Fruit fly (Drosophila melanogaster) whole organism, wandering third instar larva: ENCODE results near the gene CG5149.

Source experiments
- Abd-B ChIP-seq: fragments of >200 bp; optimal IDR thresholded peaks from 2 replicates; lab custom pipeline; 2017; ENCODE audit warnings: missing biosample characterization, missing genetic modification characterization
- CG32264 ChIP-seq: fragments of 200-800 bp; sonication (Bioruptor generic); optimal IDR thresholded peaks from 2 replicates; lab custom pipeline; 2016; ENCODE audit warnings: missing biosample characterization, missing genetic modification characterization
- CG9705 ChIP-seq: fragments of 200-800 bp; sonication (Bioruptor generic); optimal IDR thresholded peaks from 2 replicates; lab custom pipeline; 2018; ENCODE audit warnings: missing biosample characterization, mild to moderate bottlenecking, missing genetic modification characterization
- CrebA ChIP-seq: fragments of 200-800 bp; sonication (Bioruptor generic); optimal IDR thresholded peaks from 2 replicates; lab custom pipeline; 2016; ENCODE audit warnings: missing biosample characterization, mild to moderate bottlenecking, missing genetic modification characterization, borderline replicate concordance
- Dfd ChIP-seq: fragments of >200 bp; optimal IDR thresholded peaks from 2 replicates; lab custom pipeline; 2017; ENCODE audit warnings: missing biosample characterization, missing genetic modification characterization
- Dif ChIP-seq: fragments of 200-275, 200-300 bp; sonication (Bioruptor generic); optimal IDR thresholded peaks from 2 replicates; lab custom pipeline; 2018; ENCODE audit warnings: missing biosample characterization, missing genetic modification characterization; ENCODE audit not compliant: partially characterized antibody
- GATAd ChIP-seq: sonication (Bioruptor generic); optimal IDR thresholded peaks from 2 replicates; lab custom pipeline; 2016; ENCODE audit warnings: missing biosample characterization, missing genetic modification characterization
- HLH106 ChIP-seq: fragments of 200-800 bp; optimal IDR thresholded peaks from 3 replicates; lab custom pipeline; 2019; ENCODE audit warnings: missing biosample characterization, mild to moderate bottlenecking, missing genetic modification characterization, moderate library complexity
- Hnf4 ChIP-seq: fragments of 200-800 bp; sonication (Bioruptor generic); optimal IDR thresholded peaks from 2 replicates; lab custom pipeline; 2016; ENCODE audit warnings: missing biosample characterization, mild to moderate bottlenecking, missing genetic modification characterization
- Hr78 ChIP-seq: fragments of >200 bp; optimal IDR thresholded peaks from 2 replicates; lab custom pipeline; 2017; ENCODE audit warnings: missing biosample characterization, missing genetic modification characterization
- Hr83 ChIP-seq: fragments of 200-300 bp; sonication (Bioruptor generic); optimal IDR thresholded peaks from 2 replicates; lab custom pipeline; 2016; ENCODE audit warnings: missing biosample characterization, mild to moderate bottlenecking, missing genetic modification characterization, moderate library complexity; ENCODE audit not compliant: poor library complexity, severe bottlenecking
- Jra ChIP-seq: sonication (Bioruptor generic); optimal IDR thresholded peaks from 2 replicates; lab custom pipeline; 2016; ENCODE audit warnings: missing biosample characterization, missing genetic modification characterization
- Mio ChIP-seq: sonication (Bioruptor generic); optimal IDR thresholded peaks from 2 replicates; lab custom pipeline; 2016; ENCODE audit warnings: missing biosample characterization, missing genetic modification characterization
- Myc ChIP-seq: fragments of >200 bp; optimal IDR thresholded peaks from 2 replicates; lab custom pipeline; 2017
- N ChIP-seq: fragments of >200 bp; optimal IDR thresholded peaks from 2 replicates; lab custom pipeline; 2018; ENCODE audit warnings: missing biosample characterization, missing external identifiers, missing genetic modification characterization
- OdsH ChIP-seq: fragments of 200-800 bp; sonication (Bioruptor generic); optimal IDR thresholded peaks from 2 replicates; lab custom pipeline; 2016; ENCODE audit warnings: missing biosample characterization, mild to moderate bottlenecking, missing genetic modification characterization
- Rel ChIP-seq, 2 experiments: fragments of 200-800 bp; sonication (Bioruptor generic) in 1 of 2; optimal IDR thresholded peaks; 2 replicates in 1 of 2; 3 replicates in 1 of 2; lab custom pipeline; 2016 to 2019; ENCODE audit warnings: mild to moderate bottlenecking in 2 of 2, missing biosample characterization in 2 of 2, missing genetic modification characterization in 2 of 2, moderate library complexity in 1 of 2
- Sp1 ChIP-seq: fragments of 200-800 bp; sonication (Bioruptor generic); optimal IDR thresholded peaks from 3 replicates; lab custom pipeline; 2019; ENCODE audit warnings: missing biosample characterization, mild to moderate bottlenecking, missing genetic modification characterization, moderate library complexity
- Vsx2 ChIP-seq: fragments of 200-300, 225-300 bp; sonication (Bioruptor generic); optimal IDR thresholded peaks from 2 replicates; lab custom pipeline; 2018; ENCODE audit warnings: missing biosample characterization, missing genetic modification characterization; ENCODE audit not compliant: partially characterized antibody
- br ChIP-seq: fragments of 200-800 bp; sonication (Bioruptor generic); optimal IDR thresholded peaks from 2 replicates; lab custom pipeline; 2016; ENCODE audit warnings: missing biosample characterization, missing genetic modification characterization
- brk ChIP-seq: fragments of 200-800 bp; sonication (Bioruptor generic); optimal IDR thresholded peaks from 2 replicates; lab custom pipeline; 2016; ENCODE audit warnings: missing biosample characterization, mild to moderate bottlenecking, missing genetic modification characterization
- dl ChIP-seq, 2 experiments: fragments of 175-275, 200-275 bp in 1 of 2; fragments of 200-275 bp in 1 of 2; sonication (Bioruptor generic); optimal IDR thresholded peaks; lab custom pipeline; 2018; ENCODE audit warnings: mild to moderate bottlenecking in 2 of 2, missing biosample characterization in 2 of 2, missing genetic modification characterization in 2 of 2, moderate library complexity in 2 of 2; ENCODE audit not compliant: partially characterized antibody in 2 of 2, insufficient read depth in 1 of 2
- dmrt93B ChIP-seq: fragments of 200-800 bp; sonication (Bioruptor generic); optimal IDR thresholded peaks from 2 replicates; lab custom pipeline; 2018; ENCODE audit warnings: missing biosample characterization, mild to moderate bottlenecking, missing genetic modification characterization
- dsf ChIP-seq: sonication (Bioruptor generic); optimal IDR thresholded peaks from 2 replicates; lab custom pipeline; 2016; ENCODE audit warnings: missing biosample characterization, missing genetic modification characterization, borderline replicate concordance
- ey ChIP-seq: fragments of 200-800 bp; sonication (Bioruptor generic); optimal IDR thresholded peaks from 2 replicates; lab custom pipeline; 2016; ENCODE audit warnings: missing biosample characterization, missing genetic modification characterization
- foxo ChIP-seq, 2 experiments: fragments of 200-800 bp; sonication (Bioruptor generic); optimal IDR thresholded peaks; 2 replicates in 1 of 2; 3 replicates in 1 of 2; lab custom pipeline; 2016 to 2017; ENCODE audit warnings: missing biosample characterization in 2 of 2, missing genetic modification characterization in 2 of 2
- fru ChIP-seq: fragments of 200-800 bp; sonication (Bioruptor generic); optimal IDR thresholded peaks from 3 replicates; lab custom pipeline; 2016; ENCODE audit warnings: missing biosample characterization, mild to moderate bottlenecking, missing genetic modification characterization
- h ChIP-seq: fragments of 200-800 bp; sonication (Bioruptor generic); optimal IDR thresholded peaks from 3 replicates; lab custom pipeline; 2016; ENCODE audit warnings: missing biosample characterization, mild to moderate bottlenecking, missing genetic modification characterization
- jim ChIP-seq: fragments of 175-275, 200-325 bp; sonication (Bioruptor generic); optimal IDR thresholded peaks from 2 replicates; lab custom pipeline; 2016; ENCODE audit warnings: missing biosample characterization, mild to moderate bottlenecking, missing genetic modification characterization
- lola ChIP-seq: fragments of >200 bp; optimal IDR thresholded peaks from 2 replicates; lab custom pipeline; 2017; ENCODE audit warnings: missing biosample characterization, missing genetic modification characterization
- pan ChIP-seq: fragments of >200 bp; optimal IDR thresholded peaks from 2 replicates; lab custom pipeline; 2017
- psq ChIP-seq: fragments of 200-800 bp; sonication (Bioruptor generic); optimal IDR thresholded peaks from 3 replicates; lab custom pipeline; 2017; ENCODE audit warnings: missing biosample characterization, mild to moderate bottlenecking, missing genetic modification characterization, moderate library complexity
- rgr ChIP-seq: fragments of 200-800 bp; sonication (Bioruptor generic); optimal IDR thresholded peaks from 3 replicates; lab custom pipeline; 2016; ENCODE audit warnings: missing biosample characterization, mild to moderate bottlenecking, missing genetic modification characterization
- sage ChIP-seq: fragments of 200-800 bp; sonication (Bioruptor generic); optimal IDR thresholded peaks from 2 replicates; lab custom pipeline; 2016; ENCODE audit warnings: missing biosample characterization, mild to moderate bottlenecking, missing genetic modification characterization
- sv ChIP-seq: fragments of 200-800 bp; sonication (Bioruptor generic); optimal IDR thresholded peaks from 3 replicates; lab custom pipeline; 2016; ENCODE audit warnings: missing biosample characterization, missing genetic modification characterization
- tai ChIP-seq: sonication (Bioruptor generic); optimal IDR thresholded peaks from 2 replicates; lab custom pipeline; 2016; ENCODE audit warnings: missing biosample characterization, missing genetic modification characterization
- usp ChIP-seq: fragments of >200 bp; optimal IDR thresholded peaks from 2 replicates; lab custom pipeline; 2017; ENCODE audit warnings: missing biosample characterization, missing genetic modification characterization
- woc ChIP-seq: sonication (Bioruptor generic); optimal IDR thresholded peaks from 2 replicates; lab custom pipeline; 2016; ENCODE audit warnings: missing biosample characterization, mild to moderate bottlenecking, missing genetic modification characterization

CG5149 gene

DNA sequence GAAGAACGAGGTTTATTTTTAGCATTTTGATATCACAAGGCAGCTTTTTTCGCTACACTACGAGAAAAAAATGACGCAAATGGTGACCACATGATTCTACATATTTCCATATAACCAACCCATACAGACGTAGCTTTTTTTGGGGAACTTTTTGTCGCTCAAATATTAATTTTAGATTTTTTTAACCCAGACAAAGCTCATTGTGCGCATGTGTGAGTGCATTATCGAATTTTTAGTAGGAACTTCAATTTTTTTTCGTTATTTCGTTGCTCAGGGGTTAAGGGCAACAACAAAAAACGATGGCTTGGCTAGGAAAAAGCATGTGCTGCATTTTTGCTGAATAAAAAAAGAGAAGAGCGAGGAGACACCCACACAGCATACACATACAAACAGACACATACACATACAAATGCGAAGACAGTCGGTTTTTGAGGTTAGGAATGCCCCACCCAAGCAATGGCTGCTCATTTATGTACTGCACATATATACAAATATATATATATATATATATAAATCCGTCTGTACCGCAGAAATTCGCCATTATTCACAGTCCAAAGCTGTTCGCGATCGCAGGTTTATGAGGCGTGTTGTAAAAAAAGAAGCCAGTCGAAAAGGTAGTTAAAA lies 36.3 kb upstream of the CG5149 start (continued):
- no peak for TF ChIP-seq Abd-B

DNA sequence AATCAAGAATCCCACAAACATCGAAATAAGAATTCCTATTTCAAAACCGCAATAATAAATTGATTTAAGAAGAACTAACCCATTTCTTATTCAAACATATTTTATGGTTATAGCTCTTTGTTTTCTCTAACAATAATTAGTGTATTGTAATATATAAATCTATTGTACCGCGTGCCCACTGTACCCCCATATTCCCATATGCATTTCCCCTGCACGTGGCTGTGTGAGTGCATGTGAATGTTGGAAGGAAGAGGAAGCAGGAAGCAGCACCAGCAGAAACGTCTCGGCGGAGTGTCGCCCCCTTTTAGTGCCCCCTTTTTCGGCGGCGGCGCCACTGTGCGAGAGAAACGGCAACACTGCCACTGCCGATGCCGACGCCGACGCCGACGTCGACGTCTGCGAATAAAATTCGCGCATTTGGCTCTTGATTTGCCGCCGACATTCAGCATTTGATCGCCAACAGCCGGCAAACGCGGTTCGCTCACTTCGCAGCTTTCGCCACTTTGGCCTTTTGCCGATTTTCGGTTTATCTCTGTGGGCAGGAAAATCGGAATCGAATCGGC lies 35.4 kb upstream of the CG5149 start:
- TF ChIP-seq woc (peak; percentile 93), CrebA (GFP tag; lab: Kevin White, UChicago) (peak; percentile 64), br (GFP tag; lab: Kevin White, UChicago) (peak; percentile 86), foxo (GFP tag; optimal IDR thresholded peaks at IDR 0.05; lab: Kevin White, UChicago) (peak in 1 of 2 experiments; percentile 88), CG9705 (GFP tag; lab: Kevin White, UChicago) (peak; percentile 76), Abd-B (no peak), Hr83 (GFP tag; lab: Kevin White, UChicago) (peak; percentile 85), pan (lab: Kevin White, UChicago) (no peak), N (GFP tag; lab: Kevin White, UChicago) (no peak), Hnf4 (GFP tag; lab: Kevin White, UChicago) (peak; percentile 79), Myc (lab: Kevin White, UChicago) (peak; percentile 33), GATAd (GFP tag; lab: Kevin White, UChicago) (no peak), lola (GFP tag; lab: Kevin White, UChicago) (no peak), sv (GFP tag; lab: Kevin White, UChicago) (no peak), dmrt93B (GFP tag; lab: Kevin White, UChicago) (peak; percentile 42), sage (GFP tag; lab: Kevin White, UChicago) (peak; percentile 60), Hr78 (GFP tag; lab: Kevin White, UChicago) (no peak), Rel (GFP tag; optimal IDR thresholded peaks at IDR 0.05; lab: Kevin White, UChicago) (no peak), Rel (tag; optimal IDR thresholded peaks at IDR 0.05; lab: Kevin White, UChicago) (peak; percentile 77), h (GFP tag; lab: Kevin White, UChicago) (peak; percentile 89), psq (peak; percentile 65), rgr (GFP tag; lab: Kevin White, UChicago) (peak; percentile 77), HLH106 (tag; lab: Kevin White, UChicago) (peak; percentile 89), OdsH (GFP tag; lab: Kevin White, UChicago) (peak; percentile 83), dl (GFP tag; optimal IDR thresholded peaks at IDR 0.05; lab: Kevin White, UChicago; ENCODE audit: insufficient read depth in 1 of 2, partially characterized antibody in 2 of 2) (peak in 1 of 2 experiments; percentile 67), Dfd (GFP tag; lab: Kevin White, UChicago) (peak; percentile 49), Dif (GFP tag; lab: Kevin White, UChicago) (peak; percentile 76), dsf (GFP tag; lab: Kevin White, UChicago) (no peak), Sp1 (GFP tag; lab: Kevin White, UChicago) (peak; percentile 81), ey (peak; percentile 77), CG32264 (no peak), tai (peak; percentile 65), fru (GFP tag; lab: Kevin White, UChicago) (peak; percentile 77), Vsx2 (GFP tag; lab: Kevin White, UChicago) (no peak), jim (GFP tag; lab: Kevin White, UChicago) (peak; percentile 92), usp (GFP tag; lab: Kevin White, UChicago) (no peak), brk (GFP tag; lab: Kevin White, UChicago) (peak; percentile 92), Jra (peak; percentile 77), Mio (GFP tag; lab: Kevin White, UChicago) (no peak)
